Fruit fly (Drosophila melanogaster): Measurements from ENCODE around the gene GCS1.

Gene GCS1

dm6 chrX:11379139-11379538, 31.3 kb upstream of the GCS1 start (continued):
- TF ChIP-seq CG7987 (GFP tag; optimal IDR thresholded peaks at IDR 0.05) (no peak), ab (GFP tag; optimal IDR thresholded peaks at IDR 0.05) (no peak), jumu (GFP tag; optimal IDR thresholded peaks at IDR 0.05) (no peak), tll (GFP tag; optimal IDR thresholded peaks at IDR 0.05) (no peak), br (optimal IDR thresholded peaks at IDR 0.05) (no peak), CG42726 (GFP tag; IDR thresholded peaks at IDR 0.05; ENCODE audit: partially characterized antibody) (no peak), kah (GFP tag; optimal IDR thresholded peaks at IDR 0.05) (no peak), dpn (GFP tag; optimal IDR thresholded peaks at IDR 0.05) (peak in 1 of 2 experiments; percentile 4), CG1024 (GFP tag; IDR thresholded peaks at IDR 0.05) (no peak), CG32772 (GFP tag; IDR thresholded peaks at IDR 0.05) (peak; percentile 39; the same call in 1 of the 2 replicates), CG14014 (GFP tag; IDR thresholded peaks at IDR 0.05) (peak; percentile 46), HLH4C (GFP tag; IDR thresholded peaks at IDR 0.05; ENCODE audit: partially characterized antibody) (no peak), rib (GFP tag; IDR thresholded peaks at IDR 0.05) (no peak), HHEX (GFP tag; optimal IDR thresholded peaks at IDR 0.05) (peak; percentile 29), lov (optimal IDR thresholded peaks at IDR 0.05) (no peak), lov (GFP tag; IDR thresholded peaks at IDR 0.05) (no peak), CG10462 (GFP tag; optimal IDR thresholded peaks at IDR 0.05) (no peak), CG10543 (GFP tag; optimal IDR thresholded peaks at IDR 0.05) (no peak), CG15269 (tag; optimal IDR thresholded peaks at IDR 0.05) (peak; percentile 68), sna (GFP tag; IDR thresholded peaks at IDR 0.05; ENCODE audit: partially characterized antibody) (no peak), crc (GFP tag; optimal IDR thresholded peaks at IDR 0.05) (no peak), h (optimal IDR thresholded peaks at IDR 0.05) (no peak), CG17328 (GFP tag; IDR thresholded peaks at IDR 0.05) (peak; percentile 34; the same call in 1 of the 2 replicates), HLH3B (GFP tag; IDR thresholded peaks at IDR 0.05) (peak; percentile 61), CG6813 (GFP tag; optimal IDR thresholded peaks at IDR 0.05) (peak; percentile 19), lola (GFP tag; optimal IDR thresholded peaks at IDR 0.05) (no peak), CG10274 (GFP tag; optimal IDR thresholded peaks at IDR 0.05) (no peak), dm (GFP tag; optimal IDR thresholded peaks at IDR 0.05) (no peak), Antp (GFP tag; optimal IDR thresholded peaks at IDR 0.05) (peak; percentile 1), dimm (GFP tag; IDR thresholded peaks at IDR 0.05) (peak; percentile 15; the same call in 1 of the 2 replicates), cad (GFP tag; optimal IDR thresholded peaks at IDR 0.05) (no peak), scrt (GFP tag; optimal IDR thresholded peaks at IDR 0.05) (peak; percentile 39), esg (GFP tag; conservative IDR thresholded peaks at IDR 0.05) (peak; percentile 32), Lhr (GFP tag; optimal IDR thresholded peaks at IDR 0.05) (no peak), CG7786 (GFP tag; optimal IDR thresholded peaks at IDR 0.05) (no peak), CG8478 (optimal IDR thresholded peaks at IDR 0.05) (no peak), lilli (GFP tag; optimal IDR thresholded peaks at IDR 0.05) (peak; percentile 36), CG13624 (GFP tag; optimal IDR thresholded peaks at IDR 0.05) (peak; percentile 46), Optix (GFP tag; IDR thresholded peaks at IDR 0.05) (no peak), pb (GFP tag; optimal IDR thresholded peaks at IDR 0.05) (no peak), CG2199 (GFP tag; IDR thresholded peaks at IDR 0.05) (no peak), Xrp1 (GFP tag; IDR thresholded peaks at IDR 0.05) (peak; percentile 55; the same call in 1 of the 2 replicates), bowl (GFP tag; IDR thresholded peaks at IDR 0.05) (no peak), CG15514 (GFP tag; optimal IDR thresholded peaks at IDR 0.05) (no peak), CG2116 (GFP tag; optimal IDR thresholded peaks at IDR 0.05) (no peak), CG6683 (GFP tag; optimal IDR thresholded peaks at IDR 0.05) (no peak), HmgZ (tag; optimal IDR thresholded peaks at IDR 0.05) (peak; percentile 35), pros (GFP tag; optimal IDR thresholded peaks at IDR 0.05) (no peak), her (GFP tag; optimal IDR thresholded peaks at IDR 0.05) (no peak), GATAe (GFP tag; conservative IDR thresholded peaks at IDR 0.05) (no peak), CG2678 (tag; optimal IDR thresholded peaks at IDR 0.05) (peak; percentile 72), odd (GFP tag; optimal IDR thresholded peaks at IDR 0.05) (no peak)
